Fruit fly (Drosophila melanogaster) whole organism, embryonic: Measurements from ENCODE around the gene Tasp1.

Source experiments
- CG3726 ChIP-seq: fragments of 200-800 bp; sonication (Bioruptor generic); IDR thresholded peaks from 3 replicates; pipeline ENCODE4, ENCODE4 v1.3.6; 2022; ENCODE audit warnings: missing biosample characterization, missing genetic modification characterization
- en ChIP-seq: fragments of 200-800 bp; sonication (Bioruptor generic); optimal IDR thresholded peaks from 2 replicates; lab custom pipeline; 2016; ENCODE audit warnings: missing biosample characterization, missing genetic modification characterization
- z ChIP-seq: fragments of 200-800 bp; sonication (Bioruptor generic); IDR thresholded peaks from 3 replicates; pipeline ENCODE4 v1.3.6; 2022; ENCODE audit warnings: missing biosample characterization, missing genetic modification characterization

DNA sequence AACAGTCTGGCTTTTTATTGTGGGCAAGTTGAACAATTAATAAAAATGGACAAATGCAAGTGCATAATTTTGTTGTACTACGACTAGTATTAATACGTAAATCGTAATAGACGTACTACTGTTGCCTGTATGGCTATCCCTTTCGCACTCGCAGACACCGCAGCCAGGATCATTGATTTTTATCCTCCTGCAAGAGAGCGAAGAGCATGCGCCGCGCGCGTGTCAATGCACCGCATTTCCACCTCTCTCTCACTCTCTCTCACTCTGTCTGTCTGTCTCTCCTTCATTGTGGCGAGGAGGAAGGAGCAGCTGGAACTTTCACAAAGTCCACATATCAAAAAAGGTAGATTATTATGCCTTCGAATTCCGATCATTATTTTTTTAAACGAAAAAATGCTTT lies 40.2 kb downstream of the Tasp1 start:
- TF ChIP-seq z (GFP tag; lab: Robert Waterston, UW) (no peak), CG3726 (GFP tag; lab: Robert Waterston, UW) (no peak), en (no peak)
